Worm (Caenorhabditis elegans): Measurements from ENCODE around the gene srw-21.
A peak's percentile ranks its signal among the peaks of the same experiment; 100 is the strongest.

srw-21 gene

ce11 chrV:15505068-15505467, 17.2 kb downstream of the srw-21 start (continued):
- TF ChIP-seq nhr-12 (tag; optimal IDR thresholded peaks at IDR 0.05) (no peak), ZK546.5 (tag; optimal IDR thresholded peaks at IDR 0.05) (no peak), F13H6.1 (tag; optimal IDR thresholded peaks at IDR 0.05) (peak; percentile 12), fos-1 (tag; optimal IDR thresholded peaks at IDR 0.05) (peak; percentile 54), egl-27 (tag; optimal IDR thresholded peaks at IDR 0.05) (peak; percentile 4), aly-2 (tag; optimal IDR thresholded peaks at IDR 0.05) (no peak), gmeb-1 (tag; optimal IDR thresholded peaks at IDR 0.05) (no peak)

- TF ChIP-seq sem-4 (tag; optimal IDR thresholded peaks at IDR 0.05) (no peak), ZK546.5 (tag; optimal IDR thresholded peaks at IDR 0.05) (peak; percentile 21), nhr-11 (tag; optimal IDR thresholded peaks at IDR 0.05) (no peak), elt-1 (tag; optimal IDR thresholded peaks at IDR 0.05) (no peak), ceh-16 (tag; optimal IDR thresholded peaks at IDR 0.05) (peak; percentile 18), snpc-4 (tag; optimal IDR thresholded peaks at IDR 0.05) (peak; percentile 80), ztf-1 (GFP tag; conservative IDR thresholded peaks at IDR 0.05) (no peak), Y55F3AM.14 (GFP tag; optimal IDR thresholded peaks at IDR 0.05) (no peak), ztf-11 (tag; optimal IDR thresholded peaks at IDR 0.05) (no peak), C34F6.9 (tag; optimal IDR thresholded peaks at IDR 0.05) (peak; percentile 83), skn-1 (tag; optimal IDR thresholded peaks at IDR 0.05) (no peak), unc-39 (tag; optimal IDR thresholded peaks at IDR 0.05) (no peak), sma-9 (GFP tag; optimal IDR thresholded peaks at IDR 0.05) (peak; percentile 86), sma-9 (tag; optimal IDR thresholded peaks at IDR 0.05) (no peak), blmp-1 (tag; optimal IDR thresholded peaks at IDR 0.05; ENCODE audit: insufficient read depth) (peak; percentile 58), peb-1 (tag; optimal IDR thresholded peaks at IDR 0.05) (no peak), nhr-6 (tag; optimal IDR thresholded peaks at IDR 0.05) (peak; percentile 56), F13H6.1 (tag; optimal IDR thresholded peaks at IDR 0.05) (peak; percentile 71), crh-2 (tag; optimal IDR thresholded peaks at IDR 0.05) (peak; percentile 86), unc-62 (GFP tag; optimal IDR thresholded peaks at IDR 0.05) (no peak), nhr-129 (tag; optimal IDR thresholded peaks at IDR 0.05) (peak; percentile 87), ama-1 (optimal IDR thresholded peaks at IDR 0.05) (no peak), unc-55 (GFP tag; optimal IDR thresholded peaks at IDR 0.05) (peak; percentile 95), zag-1 (tag; optimal IDR thresholded peaks at IDR 0.05) (peak; percentile 22), nhr-12 (tag; optimal IDR thresholded peaks at IDR 0.05) (no peak), mbf-1 (tag; optimal IDR thresholded peaks at IDR 0.05) (no peak), nhr-23 (tag; optimal IDR thresholded peaks at IDR 0.05) (no peak), nhr-10 (tag; optimal IDR thresholded peaks at IDR 0.05) (no peak), aly-2 (tag; optimal IDR thresholded peaks at IDR 0.05) (no peak), lin-13 (GFP tag; optimal IDR thresholded peaks at IDR 0.05) (no peak), alr-1 (tag; optimal IDR thresholded peaks at IDR 0.05) (no peak), fos-1 (tag; optimal IDR thresholded peaks at IDR 0.05) (peak; percentile 48), lin-11 (tag; optimal IDR thresholded peaks at IDR 0.05) (peak; percentile 69), lsy-2 (tag; optimal IDR thresholded peaks at IDR 0.05) (peak; percentile 98 to 99), mdl-1 (tag; optimal IDR thresholded peaks at IDR 0.05) (no peak), lin-39 (tag; optimal IDR thresholded peaks at IDR 0.05) (no peak), sma-3 (GFP tag; optimal IDR thresholded peaks at IDR 0.05) (peak; percentile 65), gmeb-1 (tag; optimal IDR thresholded peaks at IDR 0.05) (peak; percentile 85), elt-3 (tag; optimal IDR thresholded peaks at IDR 0.05) (no peak), egl-27 (tag; optimal IDR thresholded peaks at IDR 0.05) (peak; percentile 43), nhr-237 (tag; optimal IDR thresholded peaks at IDR 0.05) (no peak), R02D3.7 (tag; optimal IDR thresholded peaks at IDR 0.05) (peak; percentile 45), ztf-4 (tag; optimal IDR thresholded peaks at IDR 0.05) (no peak), nhr-77 (tag; optimal IDR thresholded peaks at IDR 0.05) (peak; percentile 43), nhr-25 (tag; optimal IDR thresholded peaks at IDR 0.05) (peak; percentile 82), mab-5 (tag; optimal IDR thresholded peaks at IDR 0.05) (peak; percentile 45), nhr-21 (tag; optimal IDR thresholded peaks at IDR 0.05) (peak; percentile 72), dmd-4 (tag; optimal IDR thresholded peaks at IDR 0.05) (no peak), ceh-82 (tag; optimal IDR thresholded peaks at IDR 0.05) (peak; percentile 28)
Observed at ce11 chrV:15511613-15512216, 23.9 kb downstream of the srw-21 start, which contains the start of gene rpl-38. TSS of gene rpl-38 (plus strand) at chrV:15512166.
